Worm (Caenorhabditis elegans) whole organism, midembryonic: Measurements from ENCODE around the gene dph-7.

Source experiments
- cog-1 ChIP-seq: sonication (generic microtip); optimal IDR thresholded peaks from 2 replicates; lab custom pipeline; 2016; ENCODE audit warnings: missing genetic modification characterization, missing compliant biosample characterization
- flt-1 ChIP-seq: fragments of 200-800 bp; sonication (Bioruptor generic); IDR thresholded peaks from 2 replicates; pipeline ENCODE4 v1.3.6; 2022; ENCODE audit warnings: missing genetic modification characterization, missing compliant biosample characterization
- klf-2 ChIP-seq: fragments of 200-800 bp; sonication (Bioruptor generic); conservative IDR thresholded peaks from 2 replicates; pipeline ENCODE4 v1.3.6; 2022; ENCODE audit warnings: missing genetic modification reagents, missing genetic modification characterization, missing compliant biosample characterization
- ref-1 ChIP-seq: fragments of 200-800 bp; sonication (Bioruptor generic); conservative IDR thresholded peaks from 2 replicates; pipeline ENCODE4 v1.3.6; 2022; ENCODE audit warnings: missing genetic modification reagents, missing genetic modification characterization, missing compliant biosample characterization
- ztf-23 ChIP-seq: fragments of 200-800 bp; sonication (Bioruptor generic); IDR thresholded peaks from 2 replicates; pipeline ENCODE4 v1.3.6; 2022; ENCODE audit warnings: missing genetic modification reagents, missing genetic modification characterization, missing compliant biosample characterization

DNA sequence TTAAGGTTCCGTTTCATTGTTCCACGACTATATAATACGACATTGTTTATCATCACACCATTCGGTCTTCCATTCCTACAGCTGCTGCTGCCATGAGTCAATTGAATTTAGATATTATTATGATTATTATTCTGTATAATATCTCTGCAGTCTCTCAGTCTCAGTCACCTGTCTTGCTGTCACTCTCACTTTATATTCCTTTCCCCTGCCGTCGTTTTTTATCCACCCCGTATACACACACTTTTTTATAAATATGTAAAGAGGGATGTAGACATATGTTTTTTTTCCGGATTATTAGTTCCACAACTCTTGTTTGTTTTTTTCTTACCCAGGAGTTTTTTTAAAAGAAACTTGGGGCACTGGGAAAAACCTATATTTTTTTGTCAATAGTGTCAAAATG is 42.7 kb upstream of the dph-7 start:
- TF ChIP-seq ref-1 (GFP tag; lab: Robert Waterston, UW) (no peak), cog-1 (tag; lab: Kevin White, UChicago) (no peak), klf-2 (GFP tag; lab: Robert Waterston, UW) (no peak), ztf-23 (GFP tag; lab: Robert Waterston, UW) (no peak), flt-1 (GFP tag; lab: Robert Waterston, UW) (no peak)
